Worm (Caenorhabditis elegans) whole organism, midembryonic: Measurements from ENCODE around the gene cyk-1.

ENCODE experiments used
- T22C8.4 ChIP-seq: fragments of 200-800 bp; sonication (Bioruptor generic); IDR thresholded peaks from 2 replicates; pipeline ENCODE4 v1.3.6; 2022; ENCODE audit warnings: missing genetic modification characterization, missing compliant biosample characterization
- klf-2 ChIP-seq: fragments of 200-800 bp; sonication (Bioruptor generic); conservative IDR thresholded peaks from 2 replicates; pipeline ENCODE4 v1.3.6; 2022; ENCODE audit warnings: missing genetic modification reagents, missing genetic modification characterization, missing compliant biosample characterization
- med-1 ChIP-seq: sonication (generic microtip); optimal IDR thresholded peaks from 2 replicates; lab custom pipeline; 2017; ENCODE audit warnings: missing genetic modification characterization, mild to moderate bottlenecking, missing compliant biosample characterization, antibody characterized with exemption, missing genetic modification reagents; ENCODE audit not compliant: insufficient read depth
- ztf-23 ChIP-seq: fragments of 200-800 bp; sonication (Bioruptor generic); IDR thresholded peaks from 2 replicates; pipeline ENCODE4 v1.3.6; 2022; ENCODE audit warnings: missing genetic modification reagents, missing genetic modification characterization, missing compliant biosample characterization

- TF ChIP-seq klf-2 (GFP tag; lab: Robert Waterston, UW): no peak
- no peak for TF ChIP-seq ztf-23 (GFP tag; lab: Robert Waterston, UW)
- no peak for TF ChIP-seq med-1
- no peak for TF ChIP-seq T22C8.4 (GFP tag; lab: Robert Waterston, UW)
Measured at ce11 chrIII:7076386-7076785, 47.4 kb upstream of the cyk-1 start, which contains the start of gene ZK418.13.
